Fruit fly (Drosophila melanogaster): ENCODE measurements around the gene CG11109.

DNA sequence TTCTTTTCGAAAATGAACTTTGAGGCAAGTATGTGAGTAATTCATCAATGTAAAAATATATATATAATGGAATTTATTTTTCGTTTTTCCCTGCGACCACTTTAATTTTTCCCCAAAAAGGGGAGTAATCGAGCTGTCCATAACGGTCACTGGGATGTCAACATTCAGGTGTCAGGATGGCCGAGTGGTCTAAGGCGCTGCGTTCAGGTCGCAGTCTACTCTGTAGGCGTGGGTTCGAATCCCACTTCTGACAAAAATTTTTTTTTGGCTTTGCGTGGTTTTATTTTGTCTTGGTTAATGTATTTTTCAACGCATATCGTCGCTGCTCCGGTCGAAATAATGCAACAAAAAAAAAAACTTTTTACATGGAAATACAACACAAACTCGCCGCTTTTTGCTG is 28.9 kb upstream of the CG11109 start:
- TF ChIP-seq h (optimal IDR thresholded peaks at IDR 0.05) (no peak), psq (optimal IDR thresholded peaks at IDR 0.05) (no peak), insv (optimal IDR thresholded peaks at IDR 0.05) (no peak), ttk (optimal IDR thresholded peaks at IDR 0.05) (no peak), Sin3A (optimal IDR thresholded peaks at IDR 0.05) (no peak), Myc (optimal IDR thresholded peaks at IDR 0.05) (no peak)
